1 fruit fly cellular context compared by ENCODE assay signal in the genomic region with DNA sequence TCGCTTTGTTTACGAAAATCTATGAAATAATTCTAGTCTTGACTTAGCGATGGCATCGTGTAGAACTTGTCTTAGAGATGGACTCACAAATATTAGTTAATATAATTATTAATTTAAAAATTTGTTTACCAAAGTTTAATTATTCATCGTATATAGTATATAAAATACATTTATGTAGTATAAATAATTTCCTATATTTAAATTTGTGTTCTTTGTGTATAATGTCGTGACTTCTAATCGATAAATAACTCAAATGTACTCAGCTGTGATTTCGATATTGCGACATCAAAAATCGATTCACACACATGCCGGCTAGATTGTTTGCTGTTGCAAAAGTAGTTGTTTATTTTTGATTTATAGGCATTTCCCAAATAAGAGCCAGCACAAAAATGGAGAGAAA.
TF ChIP-seq lines count a peak whose summit lies in the region.

Gene wfs1, minus strand, starts transcription at position 70 of the 400 bp plus-strand sequence.
Gene Nup133, plus strand, starts transcription at position 297 of the 400 bp plus-strand sequence.

TF ChIP-seq in whole organism, embryonic, 481 proteins besides CTCF, POLR2A, EP300 and RAD21 (continued from another document):
- peak; percentile 73 for TF ChIP-seq stwl (tag; optimal IDR thresholded peaks at IDR 0.05; lab: Kevin White, UChicago)
- no peak for TF ChIP-seq CG5180 (GFP tag; optimal IDR thresholded peaks at IDR 0.05; lab: Kevin White, UChicago)
- no peak for TF ChIP-seq CG10565 (GFP tag; optimal IDR thresholded peaks at IDR 0.05; lab: Kevin White, UChicago)
- no peak for TF ChIP-seq dmrt99B (tag; optimal IDR thresholded peaks at IDR 0.05; lab: Kevin White, UChicago)
- peak; percentile 80 for TF ChIP-seq CG8388 (GFP tag; optimal IDR thresholded peaks at IDR 0.05; lab: Kevin White, UChicago)
- TF ChIP-seq nau (GFP tag; optimal IDR thresholded peaks at IDR 0.05; lab: Kevin White, UChicago), result no peak
- no peak for TF ChIP-seq Bteb2 (GFP tag; optimal IDR thresholded peaks at IDR 0.05; lab: Kevin White, UChicago)
- TF ChIP-seq CG8478 (optimal IDR thresholded peaks at IDR 0.05; lab: Kevin White, UChicago), result no peak
- peak; percentile 86 for TF ChIP-seq CG9727 (GFP tag; optimal IDR thresholded peaks at IDR 0.05; lab: Kevin White, UChicago)
- TF ChIP-seq crc (GFP tag; optimal IDR thresholded peaks at IDR 0.05; lab: Kevin White, UChicago), result no peak
- TF ChIP-seq CG4282 (GFP tag; optimal IDR thresholded peaks at IDR 0.05; lab: Kevin White, UChicago), result no peak
- peak; percentile 91 for TF ChIP-seq CG34224 (GFP tag; IDR thresholded peaks at IDR 0.05; lab: Robert Waterston, UW; ENCODE audit: partially characterized antibody)
- TF ChIP-seq CG14965 (GFP tag; optimal IDR thresholded peaks at IDR 0.05; lab: Kevin White, UChicago; ENCODE audit: borderline replicate concordance), result no peak
- no peak for TF ChIP-seq CG11696 (GFP tag; IDR thresholded peaks at IDR 0.05; lab: Robert Waterston, UW)
- no peak for TF ChIP-seq ap (GFP tag; IDR thresholded peaks at IDR 0.05; lab: Robert Waterston, UW)
- TF ChIP-seq CG11456 (GFP tag; IDR thresholded peaks at IDR 0.05; lab: Robert Waterston, UW), result peak; percentile 50; the same call in 1 of the 3 replicates
- no peak for TF ChIP-seq slou (GFP tag; optimal IDR thresholded peaks at IDR 0.05; lab: Kevin White, UChicago)
- TF ChIP-seq hbn (GFP tag; IDR thresholded peaks at IDR 0.05; lab: Robert Waterston, UW; ENCODE audit: partially characterized antibody), result peak; percentile 92
- no peak for TF ChIP-seq Fer1 (GFP tag; optimal IDR thresholded peaks at IDR 0.05; lab: Kevin White, UChicago)
- TF ChIP-seq repo (GFP tag; optimal IDR thresholded peaks at IDR 0.05; lab: Kevin White, UChicago), result no peak
- TF ChIP-seq sqz (GFP tag; optimal IDR thresholded peaks at IDR 0.05; lab: Kevin White, UChicago), result no peak
- TF ChIP-seq CG17802 (tag; optimal IDR thresholded peaks at IDR 0.05; lab: Kevin White, UChicago), result peak; percentile 14
- TF ChIP-seq CG12391 (tag; optimal IDR thresholded peaks at IDR 0.05; lab: Kevin White, UChicago), result peak; percentile 94
- TF ChIP-seq ATbp (GFP tag; optimal IDR thresholded peaks at IDR 0.05; lab: Kevin White, UChicago), result peak; percentile 48
- TF ChIP-seq seq (GFP tag; IDR thresholded peaks at IDR 0.05; lab: Robert Waterston, UW), result no peak
- peak; percentile 80 for TF ChIP-seq Sox102F (GFP tag; optimal IDR thresholded peaks at IDR 0.05; lab: Kevin White, UChicago)
- TF ChIP-seq otp (GFP tag; IDR thresholded peaks at IDR 0.05; lab: Robert Waterston, UW), result no peak
- no peak for TF ChIP-seq Atf3 (GFP tag; optimal IDR thresholded peaks at IDR 0.05; lab: Kevin White, UChicago)
- TF ChIP-seq CG11723 (GFP tag; optimal IDR thresholded peaks at IDR 0.05; lab: Kevin White, UChicago), result no peak
- TF ChIP-seq mld (GFP tag; IDR thresholded peaks at IDR 0.05; lab: Robert Waterston, UW; ENCODE audit: partially characterized antibody), result peak; percentile 27; the same call in 1 of the 3 replicates
- TF ChIP-seq Trl (optimal IDR thresholded peaks at IDR 0.05; lab: Kevin White, UChicago), result no peak
- no peak for TF ChIP-seq Trl (GFP tag; optimal IDR thresholded peaks at IDR 0.05; lab: Kevin White, UChicago)
- no peak for TF ChIP-seq crol (GFP tag; IDR thresholded peaks at IDR 0.05; lab: Robert Waterston, UW)
- peak; percentile 32 for TF ChIP-seq CG10462 (GFP tag; optimal IDR thresholded peaks at IDR 0.05; lab: Kevin White, UChicago)
- TF ChIP-seq CG2202 (tag; optimal IDR thresholded peaks at IDR 0.05; lab: Kevin White, UChicago), result peak; percentile 50
- TF ChIP-seq onecut (GFP tag; IDR thresholded peaks at IDR 0.05; lab: Robert Waterston, UW), result peak; percentile 66; the same call in 1 of the 2 replicates
- TF ChIP-seq luna (GFP tag; optimal IDR thresholded peaks at IDR 0.05; lab: Kevin White, UChicago), result no peak
- no peak for TF ChIP-seq rib (GFP tag; IDR thresholded peaks at IDR 0.05; lab: Robert Waterston, UW)
- TF ChIP-seq CG16863 (GFP tag; optimal IDR thresholded peaks at IDR 0.05; lab: Kevin White, UChicago), result peak; percentile 21
- TF ChIP-seq pzg (GFP tag; optimal IDR thresholded peaks at IDR 0.05; lab: Kevin White, UChicago), result peak; percentile 41
- no peak for TF ChIP-seq slp2 (GFP tag; optimal IDR thresholded peaks at IDR 0.05; lab: Kevin White, UChicago)
- peak; percentile 73 for TF ChIP-seq Ptx1 (GFP tag; IDR thresholded peaks at IDR 0.05; lab: Robert Waterston, UW)
- peak; percentile 64 for TF ChIP-seq Fer2 (tag; optimal IDR thresholded peaks at IDR 0.05; lab: Kevin White, UChicago)
- no peak for TF ChIP-seq Hand (GFP tag; optimal IDR thresholded peaks at IDR 0.05; lab: Kevin White, UChicago)
- TF ChIP-seq CG17612 (GFP tag; IDR thresholded peaks at IDR 0.05; lab: Robert Waterston, UW), result no peak
- TF ChIP-seq B-H2 (GFP tag; optimal IDR thresholded peaks at IDR 0.05; lab: Kevin White, UChicago), result peak; percentile 77
- no peak for TF ChIP-seq btn (GFP tag; optimal IDR thresholded peaks at IDR 0.05; lab: Kevin White, UChicago)
- TF ChIP-seq bab2 (GFP tag; optimal IDR thresholded peaks at IDR 0.05; lab: Kevin White, UChicago), result peak; percentile 24
- TF ChIP-seq wdn (GFP tag; IDR thresholded peaks at IDR 0.05; lab: Robert Waterston, UW), result peak; percentile 26; the same call in 1 of the 2 replicates
- no peak for TF ChIP-seq CG42726 (GFP tag; IDR thresholded peaks at IDR 0.05; lab: Robert Waterston, UW; ENCODE audit: partially characterized antibody)
- TF ChIP-seq CG16813 (GFP tag; IDR thresholded peaks at IDR 0.05; lab: Robert Waterston, UW; ENCODE audit: partially characterized antibody), result peak; percentile 87
- TF ChIP-seq CG43689 (GFP tag; IDR thresholded peaks at IDR 0.05; lab: Robert Waterston, UW), result no peak
